Worm (Caenorhabditis elegans) whole organism, L3 larva: ENCODE data around the gene his-42.
"Not testable (repeated sequence)": the region's sequence is repeated elsewhere in the genome, so short reads cannot be mapped to it uniquely, and the experiment has no call there.

Experiments used
- ZK546.5 ChIP-seq: sonication (generic microtip); optimal IDR thresholded peaks from 2 replicates; lab custom pipeline; 2017; ENCODE audit warnings: missing biosample characterization, missing genetic modification characterization
- aly-2 ChIP-seq: fragments of 150-350 bp; optimal IDR thresholded peaks from 2 replicates; lab custom pipeline; 2014; ENCODE audit warnings: missing biosample characterization, missing genetic modification characterization
- ama-1 ChIP-seq: fragments of 150-350 bp; optimal IDR thresholded peaks from 2 replicates; lab custom pipeline; 2018
- ceh-16 ChIP-seq: sonication (generic microtip); optimal IDR thresholded peaks from 2 replicates; lab custom pipeline; 2017; ENCODE audit warnings: missing biosample characterization, missing genetic modification characterization
- ceh-28 ChIP-seq: fragments of 150-350 bp; optimal IDR thresholded peaks from 2 replicates; lab custom pipeline; 2014; ENCODE audit warnings: missing biosample characterization, missing genetic modification reagents, missing genetic modification characterization
- ceh-9 ChIP-seq: sonication (generic microtip); optimal IDR thresholded peaks from 2 replicates; lab custom pipeline; 2018; ENCODE audit warnings: missing biosample characterization, missing genetic modification characterization
- daf-12 ChIP-seq: fragments of 150-350 bp; optimal IDR thresholded peaks from 2 replicates; lab custom pipeline; 2014; ENCODE audit warnings: missing biosample characterization, missing genetic modification reagents, missing genetic modification characterization
- egl-27 ChIP-seq: sonication (generic microtip); optimal IDR thresholded peaks from 4 replicates; lab custom pipeline; 2017; ENCODE audit warnings: missing biosample characterization, missing genetic modification reagents, missing genetic modification characterization
- elt-1 ChIP-seq: fragments of 150-350 bp; optimal IDR thresholded peaks from 2 replicates; lab custom pipeline; 2014; ENCODE audit warnings: missing biosample characterization, missing genetic modification characterization
- elt-2 ChIP-seq: sonication (generic microtip); optimal IDR thresholded peaks from 2 replicates; lab custom pipeline; 2016; ENCODE audit warnings: missing genetic modification reagents, mild to moderate bottlenecking, missing genetic modification characterization, missing compliant biosample characterization
- elt-3 ChIP-seq, 3 experiments: fragments of 150-350 bp in 1 of 3; sonication (generic microtip) in 2 of 3; optimal IDR thresholded peaks; 2 replicates in 2 of 3; 4 replicates in 1 of 3; lab custom pipeline; 2014 to 2017; ENCODE audit warnings: missing biosample characterization in 3 of 3, missing genetic modification characterization in 3 of 3
- eor-1 ChIP-seq, 2 experiments: fragments of 150-350 bp; optimal IDR thresholded peaks; 2 replicates each; lab custom pipeline; 2014 to 2018; ENCODE audit warnings: missing biosample characterization in 2 of 2, missing genetic modification characterization in 2 of 2
- fkh-10 ChIP-seq: sonication (generic microtip); optimal IDR thresholded peaks from 2 replicates; lab custom pipeline; 2017; ENCODE audit warnings: missing biosample characterization, missing genetic modification reagents, missing genetic modification characterization
- fkh-2 ChIP-seq: fragments of 150-350 bp; optimal IDR thresholded peaks from 2 replicates; lab custom pipeline; 2014; ENCODE audit warnings: missing biosample characterization, missing genetic modification reagents, missing genetic modification characterization
- fos-1 ChIP-seq: fragments of 150-350 bp; optimal IDR thresholded peaks from 2 replicates; lab custom pipeline; 2014; ENCODE audit warnings: missing biosample characterization, missing genetic modification characterization
- lin-39 ChIP-seq: fragments of 150-350 bp; optimal IDR thresholded peaks from 2 replicates; lab custom pipeline; 2018; ENCODE audit warnings: missing biosample characterization, missing genetic modification reagents, missing genetic modification characterization
- lsy-12 ChIP-seq: sonication (generic microtip); optimal IDR thresholded peaks from 2 replicates; lab custom pipeline; 2016; ENCODE audit warnings: mild to moderate bottlenecking, missing genetic modification characterization, missing compliant biosample characterization
- mml-1 ChIP-seq: fragments of 150-350 bp; sonication (generic microtip); optimal IDR thresholded peaks from 3 replicates; lab custom pipeline; 2014; ENCODE audit warnings: missing biosample characterization, missing genetic modification characterization
- nfya-1 ChIP-seq: sonication (generic microtip); optimal IDR thresholded peaks from 2 replicates; lab custom pipeline; 2017; ENCODE audit warnings: missing genetic modification characterization, mild to moderate bottlenecking, missing compliant biosample characterization, antibody characterized with exemption, moderate library complexity; ENCODE audit not compliant: insufficient read depth
- nhr-12 ChIP-seq: fragments of 150-350 bp; optimal IDR thresholded peaks from 2 replicates; lab custom pipeline; 2014; ENCODE audit warnings: missing biosample characterization, missing genetic modification characterization
- nhr-25 ChIP-seq: sonication (generic microtip); optimal IDR thresholded peaks from 2 replicates; lab custom pipeline; 2017; ENCODE audit warnings: missing biosample characterization, missing genetic modification characterization
- nhr-28 ChIP-seq: fragments of 150-350 bp; optimal IDR thresholded peaks from 2 replicates; lab custom pipeline; 2014; ENCODE audit warnings: missing biosample characterization, missing genetic modification characterization
- nhr-43 ChIP-seq: sonication (generic microtip); optimal IDR thresholded peaks from 2 replicates; lab custom pipeline; 2016; ENCODE audit warnings: mild to moderate bottlenecking, missing genetic modification characterization, missing compliant biosample characterization; ENCODE audit not compliant: poor library complexity, severe bottlenecking
- nhr-67 ChIP-seq: fragments of 150-350 bp; optimal IDR thresholded peaks from 2 replicates; lab custom pipeline; 2014; ENCODE audit warnings: missing biosample characterization, missing genetic modification characterization
- nhr-76 ChIP-seq: fragments of 150-350 bp; sonication (generic microtip); optimal IDR thresholded peaks from 5 replicates; lab custom pipeline; 2014; ENCODE audit warnings: missing biosample characterization, missing genetic modification characterization
- pha-4 ChIP-seq: fragments of 150-350 bp; optimal IDR thresholded peaks from 2 replicates; lab custom pipeline; 2014; ENCODE audit warnings: missing biosample characterization, missing genetic modification reagents, missing genetic modification characterization
- pqm-1 ChIP-seq: fragments of 150-350 bp; optimal IDR thresholded peaks from 2 replicates; lab custom pipeline; 2017; ENCODE audit warnings: missing biosample characterization, missing genetic modification characterization, inconsistent platforms
- skn-1 ChIP-seq: fragments of 150-350 bp; optimal IDR thresholded peaks from 2 replicates; lab custom pipeline; 2014; ENCODE audit warnings: missing biosample characterization, missing genetic modification characterization
- snpc-4 ChIP-seq: fragments of 150-350 bp; optimal IDR thresholded peaks from 2 replicates; lab custom pipeline; 2014; ENCODE audit warnings: missing biosample characterization, missing genetic modification characterization
- unc-39 ChIP-seq: sonication (generic microtip); optimal IDR thresholded peaks from 4 replicates; lab custom pipeline; 2017; ENCODE audit warnings: missing biosample characterization, missing genetic modification characterization
- zag-1 ChIP-seq: fragments of 150-350 bp; optimal IDR thresholded peaks from 2 replicates; lab custom pipeline; 2014; ENCODE audit warnings: missing biosample characterization, missing genetic modification characterization
- ztf-4 ChIP-seq: fragments of 150-350 bp; optimal IDR thresholded peaks from 2 replicates; lab custom pipeline; 2014; ENCODE audit warnings: missing biosample characterization, missing genetic modification characterization

his-42 gene

ce11 chrII:13818043-13818442 is 10.5 kb downstream of the his-42 start, which contains the start of gene his-16:
his-16 (minus strand) TSS chrII:13818143.
- TF ChIP-seq lin-39; nhr-43 (tag; lab: Kevin White, UChicago); ztf-4 (tag; lab: Kevin White, UChicago): not testable (repeated sequence)

ce11 chrII:13815513-13815912 is 13.0 kb downstream of the his-42 start:
- TF ChIP-seq pha-4 (tag; lab: Kevin White, UChicago): no peak
- TF ChIP-seq, all 47 proteins: peak for 0

ce11 chrII:13813950-13814349 is 14.5 kb downstream of the his-42 start:
- TF ChIP-seq nhr-43 (tag; lab: Kevin White, UChicago) (no peak), skn-1 (tag; lab: Kevin White, UChicago) (no peak), pqm-1 (tag; lab: Kevin White, UChicago) (peak; percentile 35), pha-4 (tag; lab: Kevin White, UChicago) (peak; percentile 31), ZK546.5 (tag; lab: Kevin White, UChicago) (no peak), elt-2 (peak; percentile 83), ztf-4 (tag; lab: Kevin White, UChicago) (no peak), ceh-9 (tag; lab: Kevin White, UChicago) (no peak), snpc-4 (tag; lab: Kevin White, UChicago) (no peak)

- peak; percentile 1 for TF ChIP-seq nfya-1 (tag; lab: Kevin White, UChicago)
- TF ChIP-seq nhr-67 (tag; lab: Kevin White, UChicago): no peak
- TF ChIP-seq snpc-4 (tag; lab: Kevin White, UChicago): peak; percentile 44
Observed at ce11 chrII:13813413-13813812, 15.1 kb downstream of the his-42 start.

ce11 chrII:13812335-13812734 is 16.2 kb downstream of the his-42 start:
- TF ChIP-seq fkh-10 (GFP tag; lab: Kevin White, UChicago) (peak; percentile 63), nhr-12 (no peak)

ce11 chrII:13806269-13806668 is 22.2 kb downstream of the his-42 start:
- no peak for TF ChIP-seq mml-1 (tag; lab: Kevin White, UChicago)
- TF ChIP-seq nhr-28 (tag; lab: Kevin White, UChicago): no peak
- TF ChIP-seq lsy-12 (tag; lab: Kevin White, UChicago): no peak
- TF ChIP-seq nfya-1 (tag; lab: Kevin White, UChicago): no peak
- TF ChIP-seq aly-2: no peak
- TF ChIP-seq pha-4 (tag; lab: Kevin White, UChicago): peak; percentile 52
- TF ChIP-seq elt-3 (tag; optimal IDR thresholded peaks at IDR 0.05; lab: Kevin White, UChicago): no peak

ce11 chrII:13796312-13796711 is 32.2 kb downstream of the his-42 start:
- TF ChIP-seq nhr-12 (no peak), eor-1 (tag; optimal IDR thresholded peaks at IDR 0.05; lab: Kevin White, UChicago) (no peak), fkh-2 (no peak), egl-27 (tag; lab: Kevin White, UChicago) (no peak), lin-39 (no peak), pha-4 (tag; lab: Kevin White, UChicago) (no peak), nhr-76 (tag; lab: Kevin White, UChicago) (no peak), daf-12 (tag; lab: Kevin White, UChicago) (no peak), skn-1 (tag; lab: Kevin White, UChicago) (no peak), fos-1 (tag; lab: Kevin White, UChicago) (no peak), aly-2 (no peak), nhr-25 (tag; lab: Kevin White, UChicago) (no peak), elt-2 (no peak), zag-1 (tag; lab: Kevin White, UChicago) (no peak), ama-1 (no peak), elt-1 (no peak), ceh-16 (tag; lab: Kevin White, UChicago) (no peak), unc-39 (tag; lab: Kevin White, UChicago) (no peak), ceh-28 (tag; lab: Kevin White, UChicago) (no peak)
